Fruit fly (Drosophila melanogaster): ENCODE data around the gene CG4887.
A peak's percentile ranks its signal among the peaks of the same experiment; 100 is the strongest.

The CG4887 gene

dm6 chr2L:1142730-1143281 is 30.0 kb upstream of the CG4887 start, which contains the start of gene MFS3 (continued):
- TF ChIP-seq CG7987 (GFP tag; optimal IDR thresholded peaks at IDR 0.05), result peak; percentile 41
- TF ChIP-seq CG12236 (GFP tag; optimal IDR thresholded peaks at IDR 0.05), result no peak
- peak in 1 of 2 experiments; percentile 21 for TF ChIP-seq dpn (GFP tag; optimal IDR thresholded peaks at IDR 0.05)
- TF ChIP-seq wek (GFP tag; optimal IDR thresholded peaks at IDR 0.05), result no peak
- TF ChIP-seq Myb (GFP tag; optimal IDR thresholded peaks at IDR 0.05), result peak; percentile 36
- TF ChIP-seq cato (GFP tag; optimal IDR thresholded peaks at IDR 0.05; ENCODE audit: borderline replicate concordance), result no peak
- peak; percentile 75 for TF ChIP-seq CG10543 (GFP tag; optimal IDR thresholded peaks at IDR 0.05)
- no peak for TF ChIP-seq Hr39 (optimal IDR thresholded peaks at IDR 0.05)
- TF ChIP-seq CG34422 (GFP tag; IDR thresholded peaks at IDR 0.05), result no peak
- TF ChIP-seq CG6654 (GFP tag; optimal IDR thresholded peaks at IDR 0.05), result no peak
- no peak for TF ChIP-seq CG18764 (GFP tag; optimal IDR thresholded peaks at IDR 0.05)
- peak; percentile 9 for TF ChIP-seq gcm (GFP tag; optimal IDR thresholded peaks at IDR 0.05)
- TF ChIP-seq CG6813 (GFP tag; optimal IDR thresholded peaks at IDR 0.05), result no peak
- no peak for TF ChIP-seq CG8478 (optimal IDR thresholded peaks at IDR 0.05)
- TF ChIP-seq CG15269 (tag; optimal IDR thresholded peaks at IDR 0.05), result no peak
- no peak for TF ChIP-seq B-H1 (GFP tag; IDR thresholded peaks at IDR 0.05)
- no peak for TF ChIP-seq CG10147 (GFP tag; optimal IDR thresholded peaks at IDR 0.05)
- TF ChIP-seq hkb (optimal IDR thresholded peaks at IDR 0.05), result no peak
- TF ChIP-seq hkb (GFP tag; IDR thresholded peaks at IDR 0.05), result 0 out of 2 replicates have a peak, but pooled peaks have one; percentile 10
- no peak for TF ChIP-seq sc (optimal IDR thresholded peaks at IDR 0.05)
- TF ChIP-seq sc (GFP tag; optimal IDR thresholded peaks at IDR 0.05), result no peak
- TF ChIP-seq gem (tag; optimal IDR thresholded peaks at IDR 0.05), result no peak
- TF ChIP-seq Dip3 (GFP tag; optimal IDR thresholded peaks at IDR 0.05), result peak; percentile 0
- no peak for TF ChIP-seq NK7.1 (GFP tag; optimal IDR thresholded peaks at IDR 0.05)
- no peak for TF ChIP-seq Oaz (GFP tag; IDR thresholded peaks at IDR 0.05)
- TF ChIP-seq Bdp1 (GFP tag; optimal IDR thresholded peaks at IDR 0.05), result no peak
- TF ChIP-seq CG18476 (GFP tag; optimal IDR thresholded peaks at IDR 0.05), result no peak
- no peak for TF ChIP-seq Sry-δ (GFP tag; optimal IDR thresholded peaks at IDR 0.05)
- TF ChIP-seq Ets97D (GFP tag; optimal IDR thresholded peaks at IDR 0.05), result peak; percentile 19
- no peak for TF ChIP-seq CG10959 (GFP tag; IDR thresholded peaks at IDR 0.05)
- TF ChIP-seq CG12219 (GFP tag; optimal IDR thresholded peaks at IDR 0.05), result no peak
- no peak for TF ChIP-seq emc (GFP tag; optimal IDR thresholded peaks at IDR 0.05)
- no peak for TF ChIP-seq D (optimal IDR thresholded peaks at IDR 0.05)
- no peak for TF ChIP-seq D (GFP tag; optimal IDR thresholded peaks at IDR 0.05)
- TF ChIP-seq dmrt99B (tag; optimal IDR thresholded peaks at IDR 0.05), result no peak
- peak; percentile 71; the same call in 2 of the 3 replicates for TF ChIP-seq so (GFP tag; IDR thresholded peaks at IDR 0.05)
- no peak for TF ChIP-seq kay (GFP tag; optimal IDR thresholded peaks at IDR 0.05)
- no peak for TF ChIP-seq shn (GFP tag; optimal IDR thresholded peaks at IDR 0.05)
- no peak for TF ChIP-seq tx (GFP tag; optimal IDR thresholded peaks at IDR 0.05)
- TF ChIP-seq cas (GFP tag; IDR thresholded peaks at IDR 0.05), result 0 out of 2 replicates have a peak, but pooled peaks have one; percentile 9
- TF ChIP-seq Dref (GFP tag; IDR thresholded peaks at IDR 0.05), result 0 out of 2 replicates have a peak, but pooled peaks have one; percentile 29
- no peak for TF ChIP-seq CG7786 (GFP tag; optimal IDR thresholded peaks at IDR 0.05)
- TF ChIP-seq CG12104 (GFP tag; optimal IDR thresholded peaks at IDR 0.05), result no peak
- 0 out of 3 replicates have a peak, but pooled peaks have one; percentile 38 for TF ChIP-seq CG6791 (GFP tag; IDR thresholded peaks at IDR 0.05; ENCODE audit: partially characterized antibody)
- peak; percentile 66 for TF ChIP-seq Jarid2 (GFP tag; optimal IDR thresholded peaks at IDR 0.05)
- TF ChIP-seq E2f1 (GFP tag; IDR thresholded peaks at IDR 0.05), result no peak
- TF ChIP-seq Atf3 (GFP tag; optimal IDR thresholded peaks at IDR 0.05), result no peak
- TF ChIP-seq Neu2 (GFP tag; optimal IDR thresholded peaks at IDR 0.05; ENCODE audit: borderline replicate concordance), result no peak
- TF ChIP-seq hbn (GFP tag; IDR thresholded peaks at IDR 0.05; ENCODE audit: partially characterized antibody), result no peak
- peak; percentile 64 for TF ChIP-seq lab (GFP tag; optimal IDR thresholded peaks at IDR 0.05)
- TF ChIP-seq BtbVII (GFP tag; optimal IDR thresholded peaks at IDR 0.05), result no peak
- TF ChIP-seq CG12155 (GFP tag; optimal IDR thresholded peaks at IDR 0.05), result no peak
